Fruit fly (Drosophila melanogaster) whole organism, prepupa: Measurements from ENCODE around the gene CG5888.

ENCODE experiments used
- Blimp-1 ChIP-seq: fragments of 200-800 bp; sonication (Bioruptor generic); optimal IDR thresholded peaks from 3 replicates; lab custom pipeline; 2017; ENCODE audit warnings: missing biosample characterization, missing genetic modification characterization, mild to moderate bottlenecking, moderate library complexity, missing genetic modification reagents
- CG10669 ChIP-seq: fragments of 200-800 bp; sonication (Bioruptor generic); optimal IDR thresholded peaks from 3 replicates; lab custom pipeline; 2018; ENCODE audit warnings: missing biosample characterization, mild to moderate bottlenecking, missing genetic modification characterization, moderate library complexity
- CG11294 ChIP-seq: fragments of 200-800 bp; sonication (Bioruptor generic); IDR thresholded peaks from 2 replicates; pipeline ENCODE4 v1.3.6; 2022; ENCODE audit warnings: missing biosample characterization, missing genetic modification characterization
- CG1621 ChIP-seq: fragments of 200-800 bp; sonication (Bioruptor generic); optimal IDR thresholded peaks from 3 replicates; lab custom pipeline; 2018; ENCODE audit warnings: missing biosample characterization, mild to moderate bottlenecking, missing genetic modification characterization
- CG16779 ChIP-seq: fragments of 200-800 bp; sonication (Bioruptor generic); optimal IDR thresholded peaks from 3 replicates; lab custom pipeline; 2017; ENCODE audit warnings: missing biosample characterization, mild to moderate bottlenecking, missing genetic modification characterization
- CG3032 ChIP-seq: fragments of 200-800 bp; optimal IDR thresholded peaks from 2 replicates; lab custom pipeline; 2019; ENCODE audit warnings: missing biosample characterization, mild to moderate bottlenecking, missing genetic modification characterization, moderate library complexity
- CG31627 ChIP-seq: fragments of 200-800 bp; sonication (Bioruptor generic); optimal IDR thresholded peaks from 3 replicates; lab custom pipeline; 2016; ENCODE audit warnings: missing biosample characterization, missing genetic modification characterization
- CG34406 ChIP-seq: fragments of 200-800 bp; sonication (Bioruptor generic); optimal IDR thresholded peaks from 3 replicates; lab custom pipeline; 2016; ENCODE audit warnings: missing biosample characterization, missing genetic modification characterization
- CG4318 ChIP-seq: fragments of 200-800 bp; sonication (Bioruptor generic); optimal IDR thresholded peaks from 3 replicates; lab custom pipeline; 2017; ENCODE audit warnings: missing biosample characterization, mild to moderate bottlenecking, missing genetic modification characterization
- CG6276 ChIP-seq: fragments of 200-800 bp; sonication (Bioruptor generic); optimal IDR thresholded peaks from 2 replicates; lab custom pipeline; 2017; ENCODE audit warnings: missing biosample characterization, mild to moderate bottlenecking, missing genetic modification characterization
- CG6808 ChIP-seq: fragments of 200-800 bp; sonication (Bioruptor generic); optimal IDR thresholded peaks from 3 replicates; lab custom pipeline; 2017; ENCODE audit warnings: missing biosample characterization, missing genetic modification characterization, mild to moderate bottlenecking, moderate library complexity, missing genetic modification reagents
- CG6854 ChIP-seq: fragments of 200-800 bp; sonication (Bioruptor generic); optimal IDR thresholded peaks from 2 replicates; lab custom pipeline; 2017; ENCODE audit warnings: missing biosample characterization, mild to moderate bottlenecking, missing genetic modification characterization
- CG7368 ChIP-seq: fragments of 200-800 bp; sonication (Bioruptor generic); optimal IDR thresholded peaks from 3 replicates; lab custom pipeline; 2016; ENCODE audit warnings: missing biosample characterization, missing genetic modification characterization
- CG8119 ChIP-seq: fragments of 200-800 bp; sonication (Bioruptor generic); IDR thresholded peaks from 3 replicates; pipeline ENCODE4 v1.3.6; 2022; ENCODE audit warnings: missing biosample characterization, missing genetic modification characterization
- CG8319 ChIP-seq: fragments of 200-800 bp; sonication (Bioruptor generic); optimal IDR thresholded peaks from 3 replicates; lab custom pipeline; 2016; ENCODE audit warnings: missing biosample characterization, missing genetic modification characterization
- CG8632 ChIP-seq: fragments of 200-800 bp; sonication (Bioruptor generic); optimal IDR thresholded peaks from 3 replicates; lab custom pipeline; 2016; ENCODE audit warnings: missing biosample characterization, missing genetic modification characterization
- CG9139 ChIP-seq: fragments of 200-800 bp; sonication (Bioruptor generic); optimal IDR thresholded peaks from 3 replicates; lab custom pipeline; 2017; ENCODE audit warnings: missing biosample characterization, mild to moderate bottlenecking, missing genetic modification characterization
- Eip78C ChIP-seq: fragments of 200-800 bp; sonication (Bioruptor generic); peaks from one replicate; lab custom pipeline; 2016; ENCODE audit warnings: missing biosample characterization, missing genetic modification characterization
- Eip93F ChIP-seq: fragments of 200-800 bp; sonication (Bioruptor generic); optimal IDR thresholded peaks from 2 replicates; lab custom pipeline; 2016; ENCODE audit warnings: missing biosample characterization, mild to moderate bottlenecking, missing genetic modification characterization
- Ets96B ChIP-seq: fragments of 200-800 bp; optimal IDR thresholded peaks from 2 replicates; lab custom pipeline; 2019; ENCODE audit warnings: missing biosample characterization, mild to moderate bottlenecking, missing genetic modification characterization, moderate library complexity
- Gug ChIP-seq: fragments of 200-800 bp; sonication (Bioruptor generic); IDR thresholded peaks from 2 replicates; pipeline ENCODE4 v1.3.6; 2022; ENCODE audit warnings: missing biosample characterization, missing genetic modification characterization
- Lpt ChIP-seq: fragments of 200-800 bp; sonication (Bioruptor generic); optimal IDR thresholded peaks from 3 replicates; lab custom pipeline; 2016; ENCODE audit warnings: missing biosample characterization, missing genetic modification characterization
- Met ChIP-seq: fragments of 200-800 bp; sonication (Bioruptor generic); optimal IDR thresholded peaks from 3 replicates; lab custom pipeline; 2016; ENCODE audit warnings: missing biosample characterization, missing genetic modification characterization
- Sox102F ChIP-seq: fragments of 200-800 bp; sonication (Bioruptor generic); optimal IDR thresholded peaks from 2 replicates; lab custom pipeline; 2016; ENCODE audit warnings: missing biosample characterization, mild to moderate bottlenecking, missing genetic modification characterization
- Sox14 ChIP-seq: fragments of 200-800 bp; sonication (Bioruptor generic); optimal IDR thresholded peaks from 3 replicates; lab custom pipeline; 2016; ENCODE audit warnings: missing biosample characterization, missing genetic modification characterization
- Sox15 ChIP-seq: fragments of 200-800 bp; sonication (Bioruptor generic); optimal IDR thresholded peaks from 3 replicates; lab custom pipeline; 2016; ENCODE audit warnings: missing biosample characterization, missing genetic modification characterization
- achi ChIP-seq: fragments of 200-800 bp; sonication (Bioruptor generic); optimal IDR thresholded peaks from 3 replicates; lab custom pipeline; 2016; ENCODE audit warnings: missing biosample characterization, missing genetic modification characterization
- cyc ChIP-seq: fragments of 200-800 bp; sonication (Bioruptor generic); optimal IDR thresholded peaks from 3 replicates; lab custom pipeline; 2016; ENCODE audit warnings: missing biosample characterization, missing genetic modification characterization
- dac ChIP-seq: fragments of 200-800 bp; sonication (Bioruptor generic); optimal IDR thresholded peaks from 2 replicates; lab custom pipeline; 2017; ENCODE audit warnings: missing biosample characterization, mild to moderate bottlenecking, missing genetic modification characterization
- eg ChIP-seq: fragments of 200-800 bp; sonication (Bioruptor generic); IDR thresholded peaks from 3 replicates; pipeline ENCODE4 v1.3.6; 2022; ENCODE audit warnings: missing biosample characterization, missing genetic modification characterization
- esn ChIP-seq: fragments of 200-800 bp; sonication (Bioruptor generic); optimal IDR thresholded peaks from 2 replicates; lab custom pipeline; 2016; ENCODE audit warnings: missing biosample characterization, mild to moderate bottlenecking, missing genetic modification characterization, moderate library complexity
- fd59A ChIP-seq: fragments of 200-800 bp; sonication (Bioruptor generic); optimal IDR thresholded peaks from 2 replicates; lab custom pipeline; 2017; ENCODE audit warnings: missing biosample characterization, mild to moderate bottlenecking, missing genetic modification characterization, missing genetic modification reagents
- fkh ChIP-seq: fragments of 200-800 bp; sonication (Bioruptor generic); optimal IDR thresholded peaks from 3 replicates; lab custom pipeline; 2017; ENCODE audit warnings: missing biosample characterization, mild to moderate bottlenecking, missing genetic modification characterization, moderate library complexity
- salr ChIP-seq, 2 experiments: fragments of 200-800 bp; sonication (Bioruptor generic); optimal IDR thresholded peaks; 3 replicates each; lab custom pipeline; 2016 to 2018; ENCODE audit warnings: missing biosample characterization in 2 of 2, missing genetic modification characterization in 2 of 2, mild to moderate bottlenecking in 1 of 2
- spab ChIP-seq: fragments of 200-800 bp; sonication (Bioruptor generic); optimal IDR thresholded peaks from 2 replicates; lab custom pipeline; 2017; ENCODE audit warnings: missing biosample characterization, mild to moderate bottlenecking, missing genetic modification characterization, missing genetic modification reagents
- svp ChIP-seq: fragments of 200-800 bp; sonication (Bioruptor generic); peaks from one replicate; lab custom pipeline; 2016; ENCODE audit warnings: missing biosample characterization, missing genetic modification characterization
- topi ChIP-seq: fragments of 200-800 bp; sonication (Bioruptor generic); optimal IDR thresholded peaks from 3 replicates; lab custom pipeline; 2016; ENCODE audit warnings: missing biosample characterization, missing genetic modification characterization
- vri ChIP-seq: fragments of 200-800 bp; sonication (Bioruptor generic); optimal IDR thresholded peaks from 3 replicates; lab custom pipeline; 2016; ENCODE audit warnings: missing biosample characterization, mild to moderate bottlenecking, missing genetic modification characterization

The CG5888 gene

dm6 chr2L:16352585-16353580 lies 95.4 kb downstream of the CG5888 start, which contains the start of the genes Hyls1, chif and CG4455 (continued):
- TF ChIP-seq achi = peak; percentile 46
- TF ChIP-seq dac (GFP tag; lab: Kevin White, UChicago) = no peak
- TF ChIP-seq CG31627 (GFP tag; lab: Kevin White, UChicago) = peak; percentile 24
- no peak for TF ChIP-seq topi
- peak; percentile 33 for TF ChIP-seq Eip93F
- TF ChIP-seq CG6808 = peak; percentile 26
- TF ChIP-seq spab = no peak
- no peak for TF ChIP-seq Sox15 (GFP tag; lab: Kevin White, UChicago)
- no peak for TF ChIP-seq CG6276 (GFP tag; lab: Kevin White, UChicago)
- TF ChIP-seq eg = no peak
- peak; percentile 35 for TF ChIP-seq Ets96B
- no peak for TF ChIP-seq CG8119 (GFP tag; lab: Robert Waterston, UW)
- TF ChIP-seq svp (GFP tag; lab: Kevin White, UChicago) = peak; percentile 77
- no peak for TF ChIP-seq fd59A
- no peak for TF ChIP-seq CG9139 (GFP tag; lab: Kevin White, UChicago)
- peak; percentile 42 for TF ChIP-seq esn (GFP tag; lab: Kevin White, UChicago)
- peak; percentile 5 for TF ChIP-seq cyc (GFP tag; lab: Kevin White, UChicago)
- TF ChIP-seq CG11294 (GFP tag; lab: Robert Waterston, UW) = no peak
- no peak for TF ChIP-seq Blimp-1
- TF ChIP-seq Lpt (GFP tag; lab: Kevin White, UChicago) = no peak
- no peak for TF ChIP-seq vri (GFP tag; lab: Kevin White, UChicago)
- TF ChIP-seq Eip78C (GFP tag; lab: Kevin White, UChicago) = peak; percentile 65
- no peak for TF ChIP-seq CG6854 (GFP tag; lab: Kevin White, UChicago)
- peak; percentile 46 for TF ChIP-seq Sox14 (GFP tag; lab: Kevin White, UChicago)
- TF ChIP-seq salr (GFP tag; optimal IDR thresholded peaks at IDR 0.05; lab: Kevin White, UChicago) = no peak
- TF ChIP-seq CG1621 (tag; lab: Kevin White, UChicago) = peak; percentile 70
- TF ChIP-seq fkh (GFP tag; lab: Kevin White, UChicago) = no peak
- TF ChIP-seq CG3032 (tag; lab: Kevin White, UChicago) = peak; percentile 55
- TF ChIP-seq Met (GFP tag; lab: Kevin White, UChicago) = no peak
- no peak for TF ChIP-seq CG16779
- no peak for TF ChIP-seq CG7368
- TF ChIP-seq Sox102F (GFP tag; lab: Kevin White, UChicago) = peak; percentile 28
- no peak for TF ChIP-seq CG4318 (GFP tag; lab: Kevin White, UChicago)
- TF ChIP-seq CG10669 = peak; percentile 3
- no peak for TF ChIP-seq Gug (GFP tag; lab: Robert Waterston, UW)
- peak; percentile 6 for TF ChIP-seq CG34406 (GFP tag; lab: Kevin White, UChicago)
- no peak for TF ChIP-seq CG8319 (GFP tag; lab: Kevin White, UChicago)
- no peak for TF ChIP-seq CG8632

- no peak for TF ChIP-seq CG7368
Measured at dm6 chr2L:16351805-16352584, 96.3 kb downstream of the CG5888 start.
